Fruit fly (Drosophila melanogaster) Kc167 (cell line): ENCODE results near the gene Crtc.

Source experiments
- Myc ChIP-seq: fragments of >200 bp; optimal IDR thresholded peaks from 2 replicates; lab custom pipeline; 2017; ENCODE audit warnings: missing external identifiers
- Sin3A ChIP-seq: fragments of >200 bp; optimal IDR thresholded peaks from 2 replicates; lab custom pipeline; 2018; ENCODE audit warnings: missing external identifiers
- h ChIP-seq: fragments of >200 bp; optimal IDR thresholded peaks from 3 replicates; lab custom pipeline; 2018; ENCODE audit warnings: missing external identifiers
- insv ChIP-seq: fragments of >200 bp; optimal IDR thresholded peaks from 3 replicates; lab custom pipeline; 2018; ENCODE audit warnings: missing external identifiers
- psq ChIP-seq: fragments of >200 bp; optimal IDR thresholded peaks from 2 replicates; lab custom pipeline; 2017; ENCODE audit warnings: missing external identifiers
- ttk ChIP-seq: sonication (Bioruptor generic); optimal IDR thresholded peaks from 2 replicates; lab custom pipeline; 2017; ENCODE audit warnings: missing external identifiers

Gene Crtc

DNA sequence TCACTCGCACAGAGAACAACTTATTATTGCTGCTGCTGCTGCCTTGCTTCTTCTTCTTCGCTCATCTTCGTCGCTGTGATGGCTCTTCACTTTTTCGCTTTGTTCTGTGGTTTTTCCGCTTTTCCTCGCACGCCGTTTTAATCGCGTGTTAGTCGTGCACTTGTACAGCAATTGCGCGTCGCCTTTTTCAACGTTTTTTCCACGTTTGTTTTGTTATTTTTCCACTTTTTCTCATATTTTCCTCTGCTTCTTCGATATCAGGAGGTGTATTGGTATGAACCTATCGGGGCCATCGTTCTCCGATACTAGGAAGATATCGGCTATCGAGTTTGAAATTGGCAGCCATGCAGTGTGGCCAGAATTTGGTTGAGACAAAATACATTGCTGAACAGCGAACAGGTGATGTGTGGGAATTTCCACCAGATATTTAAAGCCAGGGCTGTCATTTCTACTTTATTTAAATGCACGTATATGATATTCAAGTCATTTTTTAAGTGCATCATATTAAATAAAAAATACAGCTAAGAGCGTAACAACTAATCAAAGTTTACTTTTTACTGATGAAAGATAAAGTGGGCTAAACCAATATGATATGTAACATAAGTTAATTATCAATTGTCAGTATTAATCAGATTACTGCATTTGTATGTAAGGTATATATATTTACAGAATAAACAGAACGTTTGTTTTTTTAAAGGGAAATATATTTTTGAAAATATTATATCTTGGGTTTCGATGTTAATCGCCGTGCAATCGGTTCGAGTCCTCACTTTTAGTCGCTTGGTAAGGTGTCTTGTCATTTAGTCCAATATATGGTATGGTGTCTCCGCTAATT lies at the start of gene Crtc:
TSS of gene Crtc (minus strand) at position 290 of the 835 bp plus-strand sequence.
- TF ChIP-seq h (lab: Kevin White, UChicago), result no peak
- no peak for TF ChIP-seq Sin3A (lab: Kevin White, UChicago)
- no peak for TF ChIP-seq psq (lab: Kevin White, UChicago)
- TF ChIP-seq ttk (lab: Kevin White, UChicago), result no peak
- TF ChIP-seq Myc (lab: Kevin White, UChicago), result no peak
- no peak for TF ChIP-seq insv (lab: Kevin White, UChicago)

DNA sequence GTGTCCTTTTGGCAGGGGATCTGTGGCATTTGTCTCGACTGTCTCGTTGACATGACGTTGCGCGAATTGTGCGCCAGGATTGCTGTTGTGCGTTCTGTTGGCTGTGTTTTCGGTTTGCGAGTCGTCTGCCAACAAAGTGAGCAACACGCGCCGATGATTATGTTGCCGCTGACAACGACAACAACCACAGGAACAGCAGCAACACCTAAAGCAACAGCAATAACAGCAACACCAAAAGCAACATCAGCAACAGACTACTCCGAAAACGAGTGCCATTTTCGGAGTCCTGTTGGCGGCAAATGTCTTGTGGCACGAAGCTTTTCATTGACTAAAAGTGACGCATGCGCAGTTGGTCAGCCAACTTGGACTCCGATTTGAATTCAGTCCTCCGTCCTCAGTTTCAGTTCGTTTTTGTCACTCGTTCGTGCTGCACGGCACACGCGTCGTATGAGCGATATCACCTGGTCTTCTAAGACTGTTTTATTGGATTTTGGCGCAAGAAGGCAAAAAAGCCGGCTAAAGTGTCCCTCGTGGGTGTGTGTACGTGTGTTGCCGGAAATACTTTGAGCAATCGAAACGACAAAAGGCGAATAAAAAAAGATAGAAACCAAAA lies 20.7 kb upstream of the Crtc start, which contains the start of gene Ccn:
TSS of gene Ccn (plus strand) at position 437 of the 613 bp plus-strand sequence.
- TF ChIP-seq ttk (lab: Kevin White, UChicago) (no peak), h (lab: Kevin White, UChicago) (no peak), psq (lab: Kevin White, UChicago) (no peak), Myc (lab: Kevin White, UChicago) (no peak), Sin3A (lab: Kevin White, UChicago) (no peak), insv (lab: Kevin White, UChicago) (no peak)

DNA sequence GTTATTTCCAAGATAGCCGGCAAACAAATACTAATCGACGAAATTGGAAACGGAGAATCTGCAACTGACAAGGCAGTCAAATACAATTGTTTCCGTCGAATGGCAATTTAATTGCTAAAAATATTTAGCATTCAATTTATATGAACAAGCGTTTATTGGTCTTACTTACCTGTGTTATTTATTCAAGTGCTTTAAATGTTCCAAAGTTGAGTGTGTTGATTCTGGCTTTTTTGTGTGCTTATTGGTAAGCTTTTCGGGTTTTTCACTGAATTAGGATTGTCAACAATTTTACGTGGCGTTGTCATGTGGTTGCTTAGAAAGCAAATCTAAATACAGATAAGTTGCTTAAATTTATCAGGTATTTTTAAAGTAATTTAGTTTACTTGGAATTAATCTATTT lies 2.7 kb upstream of the Crtc start:
- TF ChIP-seq Myc (lab: Kevin White, UChicago) (no peak), insv (lab: Kevin White, UChicago) (no peak), ttk (lab: Kevin White, UChicago) (no peak), Sin3A (lab: Kevin White, UChicago) (no peak)

DNA sequence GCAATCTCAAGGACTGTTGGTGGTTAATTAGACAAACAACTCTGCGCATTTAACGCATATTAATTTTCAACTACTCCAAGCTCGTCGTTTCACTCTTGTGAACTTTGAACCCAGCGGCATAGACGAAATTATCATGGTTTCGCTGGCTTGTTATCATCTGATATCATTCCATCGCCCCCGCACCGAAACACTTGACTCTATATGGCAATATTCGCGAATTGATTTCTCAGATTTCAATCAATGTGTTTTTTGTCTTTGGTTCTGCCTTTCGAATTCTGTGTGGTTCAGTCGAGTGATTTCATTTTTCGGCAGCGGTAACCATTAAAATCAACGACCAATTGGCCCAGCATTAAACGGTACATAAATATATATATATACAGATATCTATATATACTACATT lies 2.3 kb upstream of the Crtc start, which contains the start of gene CG34251:
TSS of gene CG34251 (plus strand) at position 301 of the 400 bp plus-strand sequence.
- TF ChIP-seq Sin3A (lab: Kevin White, UChicago), result no peak
- TF ChIP-seq ttk (lab: Kevin White, UChicago), result no peak
- no peak for TF ChIP-seq Myc (lab: Kevin White, UChicago)

dm6 chr3L:17668386-17668944 lies 569 bp downstream of the Crtc start:
- TF ChIP-seq Myc (lab: Kevin White, UChicago) (no peak), psq (lab: Kevin White, UChicago) (no peak), Sin3A (lab: Kevin White, UChicago) (no peak), h (lab: Kevin White, UChicago) (no peak), insv (lab: Kevin White, UChicago) (no peak), ttk (lab: Kevin White, UChicago) (no peak)

DNA sequence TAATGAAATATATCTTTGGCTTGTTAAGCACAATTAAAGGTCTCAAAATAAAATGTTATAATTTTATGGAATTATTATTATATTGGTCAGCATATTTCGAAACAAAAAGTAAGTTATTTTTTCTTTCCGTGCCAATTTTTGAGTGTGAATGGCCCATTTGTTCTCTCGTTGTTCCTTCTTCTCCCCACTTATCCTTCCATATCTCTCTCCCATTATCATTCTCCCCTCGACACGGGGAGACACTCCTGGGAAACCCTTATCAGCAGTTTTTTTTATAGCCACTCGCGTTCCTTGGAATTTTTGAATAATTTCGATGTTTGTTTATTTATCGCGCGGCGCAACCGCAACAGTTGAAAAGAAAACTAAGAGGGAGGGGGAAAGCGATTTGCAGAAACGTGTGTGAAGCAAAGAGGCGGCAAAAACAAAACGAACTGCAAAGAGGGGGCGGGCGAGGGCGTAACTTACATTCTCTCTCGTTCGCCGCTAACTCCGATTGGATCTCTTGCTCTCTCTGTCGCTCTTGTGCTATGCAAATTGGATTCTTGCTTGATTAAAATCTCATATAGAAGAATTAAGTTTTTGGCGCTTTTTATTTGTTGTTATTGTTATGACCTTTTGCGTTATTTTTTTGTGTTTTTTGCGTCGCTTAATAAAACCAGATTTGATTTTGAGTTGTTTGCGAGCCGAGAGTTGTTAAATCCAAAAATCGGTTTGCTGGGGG lies 1.2 kb downstream of the Crtc start:
- TF ChIP-seq insv (lab: Kevin White, UChicago) (no peak), psq (lab: Kevin White, UChicago) (no peak), h (lab: Kevin White, UChicago) (no peak), Sin3A (lab: Kevin White, UChicago) (no peak), Myc (lab: Kevin White, UChicago) (no peak), ttk (lab: Kevin White, UChicago) (no peak)

dm6 chr3L:17665084-17665576 lies 3.9 kb downstream of the Crtc start:
- no peak for TF ChIP-seq Myc (lab: Kevin White, UChicago)
- TF ChIP-seq Sin3A (lab: Kevin White, UChicago), result no peak
- TF ChIP-seq ttk (lab: Kevin White, UChicago), result no peak
- no peak for TF ChIP-seq psq (lab: Kevin White, UChicago)
- no peak for TF ChIP-seq insv (lab: Kevin White, UChicago)
- TF ChIP-seq h (lab: Kevin White, UChicago), result no peak

DNA sequence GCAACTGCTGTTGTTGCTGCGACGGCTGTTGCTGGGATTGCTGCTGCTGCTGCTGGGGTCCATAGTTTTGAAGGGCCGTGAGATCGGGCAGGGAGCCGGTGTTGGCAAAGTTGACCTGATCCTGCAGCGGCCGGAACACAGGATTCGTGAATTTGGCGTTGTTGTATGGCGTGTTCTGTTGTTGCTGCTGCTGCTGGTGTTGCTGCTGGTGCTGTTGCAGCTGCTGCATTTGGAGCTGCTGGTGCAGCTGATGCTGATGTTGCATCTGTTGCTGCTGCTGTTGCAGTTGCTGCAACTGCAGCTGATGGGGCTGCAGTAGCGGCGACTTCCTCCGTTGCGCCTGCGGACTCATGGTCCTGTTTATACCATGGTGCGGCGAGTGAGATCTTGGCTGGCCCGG lies 5.4 kb downstream of the Crtc start:
- TF ChIP-seq h (lab: Kevin White, UChicago) (no peak), ttk (lab: Kevin White, UChicago) (no peak), Myc (lab: Kevin White, UChicago) (no peak), Sin3A (lab: Kevin White, UChicago) (no peak), insv (lab: Kevin White, UChicago) (no peak), psq (lab: Kevin White, UChicago) (no peak)

- TF ChIP-seq h (lab: Kevin White, UChicago) (no peak), ttk (lab: Kevin White, UChicago) (no peak), insv (lab: Kevin White, UChicago) (no peak), psq (lab: Kevin White, UChicago) (no peak), Myc (lab: Kevin White, UChicago) (no peak), Sin3A (lab: Kevin White, UChicago) (no peak)
Measured at dm6 chr3L:17659268-17659589, 9.8 kb downstream of the Crtc start.

DNA sequence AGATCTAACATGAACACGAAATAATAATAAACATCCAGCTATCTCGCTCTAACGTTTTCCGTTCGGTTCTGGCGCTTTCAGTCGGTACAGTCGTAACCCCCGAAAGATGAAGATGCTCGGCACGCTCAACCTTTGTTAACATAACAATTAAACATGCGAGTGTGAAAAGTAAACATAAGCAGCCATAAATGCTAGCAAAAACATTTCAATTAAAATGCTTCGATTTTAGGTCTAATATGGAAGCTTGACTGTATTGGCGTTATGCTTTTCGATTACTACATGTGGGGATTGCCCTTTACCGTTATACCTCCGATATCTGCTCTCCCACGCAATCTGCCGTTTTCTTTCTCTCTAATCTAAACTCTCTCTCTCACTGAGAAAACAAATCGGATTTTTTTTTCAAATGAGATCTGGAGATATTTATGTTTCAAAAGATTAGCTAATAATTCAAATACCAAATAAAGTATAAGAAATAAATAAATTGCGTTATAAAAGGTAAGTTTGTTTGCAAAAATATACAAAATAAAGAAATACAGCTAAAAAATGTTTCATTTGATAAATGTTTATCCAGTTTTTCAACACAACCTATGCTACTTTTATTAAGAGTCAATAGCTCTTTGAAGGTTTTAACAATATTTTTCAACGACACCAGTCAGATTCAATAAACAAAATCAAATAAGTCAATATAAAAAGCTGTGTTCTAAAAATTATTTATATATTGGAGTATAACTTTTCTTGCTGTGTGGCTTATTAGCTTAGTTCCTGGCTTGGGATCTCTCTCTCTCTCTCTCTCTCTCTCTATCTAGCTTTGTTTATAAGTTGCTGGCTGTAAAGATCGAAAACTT lies 10.4 kb downstream of the Crtc start:
- TF ChIP-seq psq (lab: Kevin White, UChicago) (no peak), Myc (lab: Kevin White, UChicago) (no peak), insv (lab: Kevin White, UChicago) (no peak), Sin3A (lab: Kevin White, UChicago) (no peak), ttk (lab: Kevin White, UChicago) (no peak)
